Fruit fly (Drosophila melanogaster): Measurements from ENCODE around the gene CG32407.

The CG32407 gene

dm6 chr3L:5927536-5927935, 5.7 kb downstream of the CG32407 start:
- TF ChIP-seq Crg-1 (GFP tag; optimal IDR thresholded peaks at IDR 0.05) = no peak
- no peak for TF ChIP-seq Clk (GFP tag; optimal IDR thresholded peaks at IDR 0.05)
- TF ChIP-seq CG33017 (tag; optimal IDR thresholded peaks at IDR 0.05) = no peak
- no peak for TF ChIP-seq CG7101 (tag; optimal IDR thresholded peaks at IDR 0.05)
- TF ChIP-seq CG14711 (tag; optimal IDR thresholded peaks at IDR 0.05) = peak; percentile 83
- TF ChIP-seq ovo (GFP tag; optimal IDR thresholded peaks at IDR 0.05) = no peak
- no peak for TF ChIP-seq Hr96 (GFP tag; optimal IDR thresholded peaks at IDR 0.05)
- no peak for TF ChIP-seq CG7045 (GFP tag; optimal IDR thresholded peaks at IDR 0.05)

- peak; percentile 21 for TF ChIP-seq bab1 (GFP tag; optimal IDR thresholded peaks at IDR 0.05)
- peak; percentile 15 for TF ChIP-seq toe (GFP tag; optimal IDR thresholded peaks at IDR 0.05)
- peak; percentile 72 for TF ChIP-seq CG14711 (tag; optimal IDR thresholded peaks at IDR 0.05)
- no peak for TF ChIP-seq CG12768 (GFP tag; optimal IDR thresholded peaks at IDR 0.05)
- TF ChIP-seq CG7101 (tag; optimal IDR thresholded peaks at IDR 0.05) = peak; percentile 9
- peak; percentile 26 for TF ChIP-seq Hr96 (GFP tag; optimal IDR thresholded peaks at IDR 0.05)
- TF ChIP-seq Crg-1 (GFP tag; optimal IDR thresholded peaks at IDR 0.05) = peak; percentile 25
- TF ChIP-seq CG7045 (GFP tag; optimal IDR thresholded peaks at IDR 0.05) = no peak
Measured at dm6 chr3L:5932363-5932914, 10.6 kb downstream of the CG32407 start, which contains the start of gene Rcc1. TSS of gene Rcc1 (minus strand) at chr3L:5932773.

- no peak for TF ChIP-seq Crg-1 (GFP tag; optimal IDR thresholded peaks at IDR 0.05)
- TF ChIP-seq tj (GFP tag; optimal IDR thresholded peaks at IDR 0.05) = no peak
- no peak for TF ChIP-seq pad (GFP tag; optimal IDR thresholded peaks at IDR 0.05)
- no peak for TF ChIP-seq CG7045 (GFP tag; optimal IDR thresholded peaks at IDR 0.05)
- no peak for TF ChIP-seq bab1 (GFP tag; optimal IDR thresholded peaks at IDR 0.05)
- TF ChIP-seq CG12768 (GFP tag; optimal IDR thresholded peaks at IDR 0.05) = no peak
- no peak for TF ChIP-seq CG5204 (GFP tag; optimal IDR thresholded peaks at IDR 0.05)
- TF ChIP-seq CG1620 (GFP tag; optimal IDR thresholded peaks at IDR 0.05) = no peak
- TF ChIP-seq CG11617 (GFP tag; optimal IDR thresholded peaks at IDR 0.05) = no peak
- no peak for TF ChIP-seq ovo (GFP tag; optimal IDR thresholded peaks at IDR 0.05)
- TF ChIP-seq cnc (optimal IDR thresholded peaks at IDR 0.05) = no peak
- no peak for TF ChIP-seq CG33017 (tag; optimal IDR thresholded peaks at IDR 0.05)
- TF ChIP-seq Clk (GFP tag; optimal IDR thresholded peaks at IDR 0.05) = no peak
Measured at dm6 chr3L:5940431-5940830, 18.6 kb downstream of the CG32407 start.

dm6 chr3L:5941086-5941485, 19.2 kb downstream of the CG32407 start:
- TF ChIP-seq CG1620 (GFP tag; optimal IDR thresholded peaks at IDR 0.05) (no peak), CG7045 (GFP tag; optimal IDR thresholded peaks at IDR 0.05) (no peak), CG11617 (GFP tag; optimal IDR thresholded peaks at IDR 0.05) (no peak), kay (GFP tag; ENCODE audit: borderline replicate concordance) (no peak), Clk (GFP tag; optimal IDR thresholded peaks at IDR 0.05) (no peak), CG7101 (tag; optimal IDR thresholded peaks at IDR 0.05) (no peak)

dm6 chr3L:5941508-5941907, 19.7 kb downstream of the CG32407 start:
- no peak for TF ChIP-seq toe (GFP tag; optimal IDR thresholded peaks at IDR 0.05)
- no peak for TF ChIP-seq pad (GFP tag; optimal IDR thresholded peaks at IDR 0.05)
- TF ChIP-seq CG33017 (tag; optimal IDR thresholded peaks at IDR 0.05) = no peak
- TF ChIP-seq CG1620 (GFP tag; optimal IDR thresholded peaks at IDR 0.05) = no peak
- TF ChIP-seq CG5204 (GFP tag; optimal IDR thresholded peaks at IDR 0.05) = no peak
- TF ChIP-seq cnc (optimal IDR thresholded peaks at IDR 0.05) = no peak
- no peak for TF ChIP-seq Mnt (GFP tag; optimal IDR thresholded peaks at IDR 0.05)
- TF ChIP-seq ovo (GFP tag; optimal IDR thresholded peaks at IDR 0.05) = no peak
- no peak for TF ChIP-seq Hr96 (GFP tag; optimal IDR thresholded peaks at IDR 0.05)
- TF ChIP-seq Crg-1 (GFP tag; optimal IDR thresholded peaks at IDR 0.05) = no peak
- no peak for TF ChIP-seq bab1 (GFP tag; optimal IDR thresholded peaks at IDR 0.05)
- no peak for TF ChIP-seq tj (GFP tag; optimal IDR thresholded peaks at IDR 0.05)
- TF ChIP-seq Clk (GFP tag; optimal IDR thresholded peaks at IDR 0.05) = no peak
- no peak for TF ChIP-seq kay (GFP tag; ENCODE audit: borderline replicate concordance)
- no peak for TF ChIP-seq CG7101 (tag; optimal IDR thresholded peaks at IDR 0.05)
- TF ChIP-seq CG12768 (GFP tag; optimal IDR thresholded peaks at IDR 0.05) = no peak
- no peak for TF ChIP-seq CG14711 (tag; optimal IDR thresholded peaks at IDR 0.05)

dm6 chr3L:5943348-5943904, 21.6 kb downstream of the CG32407 start:
- no peak for TF ChIP-seq CG14711 (tag; optimal IDR thresholded peaks at IDR 0.05)
- TF ChIP-seq tj (GFP tag; optimal IDR thresholded peaks at IDR 0.05) = no peak
- no peak for TF ChIP-seq CG11617 (GFP tag; optimal IDR thresholded peaks at IDR 0.05)
- no peak for TF ChIP-seq CG5204 (GFP tag; optimal IDR thresholded peaks at IDR 0.05)
- no peak for TF ChIP-seq cic (GFP tag; optimal IDR thresholded peaks at IDR 0.05)
- TF ChIP-seq toe (GFP tag; optimal IDR thresholded peaks at IDR 0.05) = no peak
- no peak for TF ChIP-seq CG7045 (GFP tag; optimal IDR thresholded peaks at IDR 0.05)
- no peak for TF ChIP-seq Crg-1 (GFP tag; optimal IDR thresholded peaks at IDR 0.05)
- no peak for TF ChIP-seq CG33017 (tag; optimal IDR thresholded peaks at IDR 0.05)
- TF ChIP-seq CG7101 (tag; optimal IDR thresholded peaks at IDR 0.05) = no peak

dm6 chr3L:5945571-5945970, 23.7 kb downstream of the CG32407 start:
- TF ChIP-seq CG14711 (tag; optimal IDR thresholded peaks at IDR 0.05) (no peak), bab1 (GFP tag; optimal IDR thresholded peaks at IDR 0.05) (no peak), CG1620 (GFP tag; optimal IDR thresholded peaks at IDR 0.05) (no peak), CG12768 (GFP tag; optimal IDR thresholded peaks at IDR 0.05) (no peak), CG11617 (GFP tag; optimal IDR thresholded peaks at IDR 0.05) (no peak), cnc (optimal IDR thresholded peaks at IDR 0.05) (no peak), CG7045 (GFP tag; optimal IDR thresholded peaks at IDR 0.05) (no peak), tj (GFP tag; optimal IDR thresholded peaks at IDR 0.05) (no peak), ovo (GFP tag; optimal IDR thresholded peaks at IDR 0.05) (no peak), pad (GFP tag; optimal IDR thresholded peaks at IDR 0.05) (no peak), Hr96 (GFP tag; optimal IDR thresholded peaks at IDR 0.05) (no peak), Mnt (GFP tag; optimal IDR thresholded peaks at IDR 0.05) (no peak), Clk (GFP tag; optimal IDR thresholded peaks at IDR 0.05) (no peak), toe (GFP tag; optimal IDR thresholded peaks at IDR 0.05) (no peak), CG7101 (tag; optimal IDR thresholded peaks at IDR 0.05) (no peak), Crg-1 (GFP tag; optimal IDR thresholded peaks at IDR 0.05) (no peak)

Data from whole organism, adult.